Fruit fly (Drosophila melanogaster) whole organism, embryonic: ENCODE data around the gene CG3651.

Source experiments
- Aef1 ChIP-seq: fragments of 200-800 bp; sonication (Bioruptor generic); IDR thresholded peaks from 3 replicates; pipeline ENCODE4 v1.3.6; 2022; ENCODE audit warnings: missing biosample characterization, missing genetic modification characterization
- B-H2 ChIP-seq: fragments of 200-800 bp; sonication (Bioruptor generic); optimal IDR thresholded peaks from 2 replicates; lab custom pipeline; 2018; ENCODE audit warnings: missing biosample characterization, mild to moderate bottlenecking, missing genetic modification characterization
- Bgb ChIP-seq: fragments of 200-800 bp; sonication (Bioruptor generic); IDR thresholded peaks from 2 replicates; pipeline ENCODE4 v1.3.6; 2022; ENCODE audit warnings: missing biosample characterization, missing genetic modification characterization; ENCODE audit not compliant: partially characterized antibody
- CG10147 ChIP-seq: fragments of 200-800 bp; sonication (Bioruptor generic); optimal IDR thresholded peaks from 2 replicates; lab custom pipeline; 2019; ENCODE audit warnings: missing biosample characterization, mild to moderate bottlenecking, missing genetic modification characterization, moderate library complexity
- CG10267 ChIP-seq: fragments of 200-800 bp; sonication (Bioruptor generic); optimal IDR thresholded peaks from 2 replicates; lab custom pipeline; 2018; ENCODE audit warnings: missing biosample characterization, mild to moderate bottlenecking, missing genetic modification characterization, moderate library complexity
- CG10431 ChIP-seq: fragments of 200-800 bp; sonication (Bioruptor generic); optimal IDR thresholded peaks from 3 replicates; lab custom pipeline; 2018; ENCODE audit warnings: missing biosample characterization, mild to moderate bottlenecking, missing genetic modification characterization
- CG11085 ChIP-seq: fragments of 200-800 bp; sonication (Bioruptor generic); IDR thresholded peaks from 2 replicates; pipeline ENCODE4 v1.3.6; 2022; ENCODE audit warnings: missing biosample characterization, missing genetic modification characterization
- CG11504 ChIP-seq: fragments of 200-800 bp; sonication (Bioruptor generic); optimal IDR thresholded peaks from 3 replicates; lab custom pipeline; 2019; ENCODE audit warnings: missing biosample characterization, mild to moderate bottlenecking, missing genetic modification characterization, moderate library complexity
- CG13424 ChIP-seq: fragments of 200-800 bp; sonication (Bioruptor generic); optimal IDR thresholded peaks from 2 replicates; lab custom pipeline; 2019; ENCODE audit warnings: missing biosample characterization, mild to moderate bottlenecking, missing genetic modification characterization, moderate library complexity
- CG15073 ChIP-seq: fragments of 200-800 bp; sonication (Bioruptor generic); optimal IDR thresholded peaks from 2 replicates; lab custom pipeline; 2016; ENCODE audit warnings: missing biosample characterization, missing genetic modification characterization
- CG1529 ChIP-seq: fragments of 200-800 bp; sonication (Bioruptor generic); optimal IDR thresholded peaks from 3 replicates; lab custom pipeline; 2018; ENCODE audit warnings: missing biosample characterization, missing genetic modification characterization
- CG1603 ChIP-seq: fragments of 200-800 bp; sonication (Bioruptor generic); optimal IDR thresholded peaks from 2 replicates; lab custom pipeline; 2019; ENCODE audit warnings: missing biosample characterization, mild to moderate bottlenecking, missing genetic modification characterization, moderate library complexity
- CG1792 ChIP-seq: fragments of 200-800 bp; sonication (Bioruptor generic); optimal IDR thresholded peaks from 2 replicates; lab custom pipeline; 2016; ENCODE audit warnings: missing biosample characterization, missing genetic modification characterization
- CG1832 ChIP-seq: fragments of 200-800 bp; sonication (Bioruptor generic); optimal IDR thresholded peaks from 2 replicates; lab custom pipeline; 2017; ENCODE audit warnings: missing biosample characterization, mild to moderate bottlenecking, missing genetic modification characterization, inconsistent platforms
- CG18619 ChIP-seq: fragments of 200-800 bp; sonication (Bioruptor generic); optimal IDR thresholded peaks from 3 replicates; lab custom pipeline; 2017; ENCODE audit warnings: missing biosample characterization, mild to moderate bottlenecking, missing genetic modification characterization
- CG2120 ChIP-seq: fragments of 200-800 bp; sonication (Bioruptor generic); optimal IDR thresholded peaks from 3 replicates; lab custom pipeline; 2016; ENCODE audit warnings: missing biosample characterization, missing genetic modification characterization
- CG2712 ChIP-seq: fragments of 200-800 bp; optimal IDR thresholded peaks from 3 replicates; lab custom pipeline; 2019; ENCODE audit warnings: missing biosample characterization, mild to moderate bottlenecking, missing genetic modification characterization, moderate library complexity
- CG30431 ChIP-seq: fragments of 200-800 bp; sonication (Bioruptor generic); optimal IDR thresholded peaks from 2 replicates; lab custom pipeline; 2017; ENCODE audit warnings: missing biosample characterization, missing genetic modification characterization
- CG3163 ChIP-seq: fragments of 200-800 bp; sonication (Bioruptor generic); optimal IDR thresholded peaks from 3 replicates; lab custom pipeline; 2016; ENCODE audit warnings: missing biosample characterization, missing genetic modification characterization
- CG33213 ChIP-seq: fragments of 200-800 bp; sonication (Bioruptor generic); optimal IDR thresholded peaks from 3 replicates; lab custom pipeline; 2016; ENCODE audit warnings: missing biosample characterization, missing genetic modification characterization
- CG4617 ChIP-seq: fragments of 200-800 bp; sonication (Bioruptor generic); optimal IDR thresholded peaks from 3 replicates; lab custom pipeline; 2016; ENCODE audit warnings: missing biosample characterization, missing genetic modification characterization, borderline replicate concordance
- CG6683 ChIP-seq: fragments of 200-800 bp; sonication (Bioruptor generic); optimal IDR thresholded peaks from 2 replicates; lab custom pipeline; 2017; ENCODE audit warnings: missing biosample characterization, mild to moderate bottlenecking, missing genetic modification characterization, missing genetic modification reagents
- CG7963 ChIP-seq: fragments of 200-800 bp; sonication (Bioruptor generic); IDR thresholded peaks from 3 replicates; pipeline ENCODE4 v1.3.6; 2022; ENCODE audit warnings: missing biosample characterization, missing genetic modification characterization; ENCODE audit not compliant: partially characterized antibody
- CG9817 ChIP-seq: fragments of 200-800 bp; sonication (Bioruptor generic); optimal IDR thresholded peaks from 2 replicates; lab custom pipeline; 2018; ENCODE audit warnings: missing biosample characterization, mild to moderate bottlenecking, missing genetic modification characterization, moderate library complexity
- CrebB ChIP-seq: fragments of 200-800 bp; sonication (Bioruptor generic); optimal IDR thresholded peaks from 3 replicates; lab custom pipeline; 2018; ENCODE audit warnings: missing biosample characterization, mild to moderate bottlenecking, missing genetic modification characterization
- Dek ChIP-seq: fragments of 200-800 bp; sonication (Bioruptor generic); optimal IDR thresholded peaks from 3 replicates; lab custom pipeline; 2019; ENCODE audit warnings: missing biosample characterization, mild to moderate bottlenecking, missing genetic modification characterization, moderate library complexity
- Dll ChIP-seq: fragments of 200-800 bp; sonication (Bioruptor generic); IDR thresholded peaks from 4 replicates; pipeline ENCODE4 v1.3.6; 2022; ENCODE audit warnings: missing biosample characterization, missing genetic modification characterization; ENCODE audit not compliant: partially characterized antibody
- Dref ChIP-seq: fragments of 200-800 bp; sonication (Bioruptor generic); IDR thresholded peaks from 2 replicates; pipeline ENCODE4 v1.3.6; 2022; ENCODE audit warnings: missing biosample characterization, missing genetic modification characterization
- Elba2 ChIP-seq: fragments of 200-800 bp; sonication (Bioruptor generic); optimal IDR thresholded peaks from 3 replicates; lab custom pipeline; 2016; ENCODE audit warnings: missing biosample characterization, missing genetic modification characterization
- HmgD ChIP-seq: fragments of 200-800 bp; sonication (Bioruptor generic); optimal IDR thresholded peaks from 3 replicates; lab custom pipeline; 2016; ENCODE audit warnings: missing biosample characterization, missing genetic modification characterization
- Kr ChIP-seq: fragments of 200-800 bp; sonication (Bioruptor generic); optimal IDR thresholded peaks from 2 replicates; lab custom pipeline; 2017; ENCODE audit warnings: missing biosample characterization, mild to moderate bottlenecking, missing genetic modification characterization
- Oaz ChIP-seq: fragments of 200-800 bp; sonication (Bioruptor generic); IDR thresholded peaks from 2 replicates; pipeline ENCODE4 v1.3.6; 2022; ENCODE audit warnings: missing biosample characterization, missing genetic modification characterization
- Poxn ChIP-seq: fragments of 200-800 bp; sonication (Bioruptor generic); IDR thresholded peaks from 2 replicates; pipeline ENCODE4 v1.3.6; 2022; ENCODE audit warnings: missing biosample characterization, missing genetic modification characterization
- Ptx1 ChIP-seq: fragments of 200-800 bp; sonication (Bioruptor generic); IDR thresholded peaks from 2 replicates; pipeline ENCODE4 v1.3.6; 2022; ENCODE audit warnings: missing biosample characterization, missing genetic modification characterization
- Rx ChIP-seq: fragments of 200-800 bp; sonication (Bioruptor generic); IDR thresholded peaks from 2 replicates; pipeline ENCODE4 v1.3.6; 2022; ENCODE audit warnings: missing biosample characterization, missing genetic modification characterization
- Sox100B ChIP-seq: fragments of 200-800 bp; sonication (Bioruptor generic); optimal IDR thresholded peaks from 3 replicates; lab custom pipeline; 2018; ENCODE audit warnings: missing biosample characterization, mild to moderate bottlenecking, missing genetic modification characterization
- ap ChIP-seq: fragments of 200-800 bp; sonication (Bioruptor generic); IDR thresholded peaks from 2 replicates; pipeline ENCODE4 v1.3.6; 2022; ENCODE audit warnings: missing biosample characterization, missing genetic modification characterization
- ato ChIP-seq: fragments of 200-800 bp; sonication (Bioruptor generic); IDR thresholded peaks from 2 replicates; pipeline ENCODE4 v1.3.6; 2022; ENCODE audit warnings: missing biosample characterization, missing genetic modification characterization; ENCODE audit not compliant: partially characterized antibody
- dpn ChIP-seq, 2 experiments: fragments of 200-800 bp; sonication (Bioruptor generic); optimal IDR thresholded peaks; 3 replicates each; lab custom pipeline; 2016; ENCODE audit warnings: missing biosample characterization in 2 of 2, missing genetic modification characterization in 2 of 2
- eve ChIP-seq, 2 experiments: fragments of >200 bp; optimal IDR thresholded peaks; 2 replicates each; lab custom pipeline; 2017; ENCODE audit warnings: missing biosample characterization in 2 of 2, missing genetic modification characterization in 2 of 2
- gcm ChIP-seq: fragments of 200-800 bp; sonication (Bioruptor generic); optimal IDR thresholded peaks from 2 replicates; lab custom pipeline; 2019; ENCODE audit warnings: missing biosample characterization, mild to moderate bottlenecking, missing genetic modification characterization, moderate library complexity
- hbn ChIP-seq: fragments of 200-800 bp; sonication (Bioruptor generic); IDR thresholded peaks from 2 replicates; pipeline ENCODE4 v1.3.6; 2022; ENCODE audit warnings: missing biosample characterization, missing genetic modification characterization; ENCODE audit not compliant: partially characterized antibody
- lbe ChIP-seq: fragments of 200-800 bp; sonication (Bioruptor generic); optimal IDR thresholded peaks from 2 replicates; lab custom pipeline; 2016; ENCODE audit warnings: missing biosample characterization, mild to moderate bottlenecking, missing genetic modification characterization
- maf-S ChIP-seq: fragments of 200-800 bp; sonication (Bioruptor generic); optimal IDR thresholded peaks from 2 replicates; lab custom pipeline; 2016; ENCODE audit warnings: missing biosample characterization, missing genetic modification characterization
- pho ChIP-seq: fragments of 200-800 bp; sonication (Bioruptor generic); optimal IDR thresholded peaks from 2 replicates; lab custom pipeline; 2016; ENCODE audit warnings: missing biosample characterization, missing genetic modification characterization
- phol ChIP-seq: fragments of 200-800 bp; sonication (Bioruptor generic); optimal IDR thresholded peaks from 3 replicates; lab custom pipeline; 2018; ENCODE audit warnings: missing biosample characterization, mild to moderate bottlenecking, missing genetic modification characterization, moderate library complexity
- pzg ChIP-seq: fragments of 200-800 bp; sonication (Bioruptor generic); optimal IDR thresholded peaks from 3 replicates; lab custom pipeline; 2018; ENCODE audit warnings: missing biosample characterization, mild to moderate bottlenecking, missing genetic modification characterization, moderate library complexity
- repo ChIP-seq: fragments of 200-800 bp; sonication (Bioruptor generic); optimal IDR thresholded peaks from 2 replicates; lab custom pipeline; 2016; ENCODE audit warnings: missing biosample characterization, missing genetic modification characterization
- sob ChIP-seq: fragments of 200-800 bp; sonication (Bioruptor generic); IDR thresholded peaks from 2 replicates; pipeline ENCODE4 v1.3.6; 2022; ENCODE audit warnings: missing biosample characterization, missing genetic modification characterization
- trem ChIP-seq: fragments of 200-800 bp; optimal IDR thresholded peaks from 3 replicates; lab custom pipeline; 2019; ENCODE audit warnings: missing biosample characterization, mild to moderate bottlenecking, missing genetic modification characterization, moderate library complexity
- yki ChIP-seq: fragments of >200 bp; optimal IDR thresholded peaks from 3 replicates; lab custom pipeline; 2018

The CG3651 gene

DNA sequence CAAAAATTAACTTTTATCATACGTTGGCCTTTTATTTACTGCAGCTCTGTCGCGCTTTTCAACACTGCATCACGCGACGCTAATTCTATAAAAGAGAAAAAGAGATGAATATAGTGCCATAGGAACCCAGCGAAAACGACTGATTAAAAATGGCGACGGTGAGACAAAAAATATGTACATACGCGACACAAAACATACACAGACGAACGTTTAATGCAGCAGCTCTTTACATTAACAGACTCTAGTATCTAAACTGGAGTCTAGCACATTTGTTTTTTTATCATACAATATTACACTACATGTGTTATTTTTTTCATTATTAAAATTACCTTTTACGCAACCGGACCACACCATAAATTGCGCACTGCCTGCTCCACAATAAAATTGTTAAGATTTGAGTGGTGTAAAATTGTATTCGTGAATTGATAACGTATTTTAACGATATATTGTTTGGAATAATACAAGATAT is 47.5 kb downstream of the CG3651 start (continued):
- no peak for TF ChIP-seq Ptx1 (GFP tag; lab: Robert Waterston, UW)
- peak; percentile 4 for TF ChIP-seq CG1603 (tag; lab: Kevin White, UChicago)
- peak; percentile 91 for TF ChIP-seq CG10267 (tag; lab: Kevin White, UChicago)
- TF ChIP-seq CG18619 (GFP tag; lab: Kevin White, UChicago), result peak; percentile 2
- TF ChIP-seq Dll (GFP tag; lab: Robert Waterston, UW), result 0 out of 4 replicates have a peak, but pooled peaks have one; percentile 24
- no peak for TF ChIP-seq Poxn
- no peak; the same call in 1 of the 2 replicates for TF ChIP-seq ato
- TF ChIP-seq CG7963 (GFP tag; lab: Robert Waterston, UW), result no peak
- peak; percentile 73 for TF ChIP-seq CG4617 (GFP tag; lab: Kevin White, UChicago)
- no peak for TF ChIP-seq CG11085 (GFP tag; lab: Robert Waterston, UW)
- no peak for TF ChIP-seq Elba2
- TF ChIP-seq dpn (GFP tag; optimal IDR thresholded peaks at IDR 0.05; lab: Kevin White, UChicago), result peak in 1 of 2 experiments; percentile 7
- peak in 1 of 2 experiments; percentile 85 for TF ChIP-seq eve (GFP tag; optimal IDR thresholded peaks at IDR 0.05; lab: Kevin White, UChicago)
- no peak for TF ChIP-seq Kr (GFP tag; lab: Kevin White, UChicago)
- no peak for TF ChIP-seq CG1529
- TF ChIP-seq CrebB (tag; lab: Kevin White, UChicago), result peak; percentile 13
- TF ChIP-seq HmgD, result peak; percentile 33
- TF ChIP-seq pho (GFP tag; lab: Kevin White, UChicago), result peak; percentile 3
- no peak; the same call in 1 of the 2 replicates for TF ChIP-seq hbn
- no peak for TF ChIP-seq trem (tag; lab: Kevin White, UChicago)
- peak; percentile 9 for TF ChIP-seq CG2120 (GFP tag; lab: Kevin White, UChicago)
- TF ChIP-seq repo (GFP tag; lab: Kevin White, UChicago), result no peak
- TF ChIP-seq CG10431 (GFP tag; lab: Kevin White, UChicago), result no peak
- no peak for TF ChIP-seq Dref (GFP tag; lab: Robert Waterston, UW)
- no peak for TF ChIP-seq yki (lab: Kevin White, UChicago)
- peak; percentile 13 for TF ChIP-seq CG2712 (tag; lab: Kevin White, UChicago)
- no peak for TF ChIP-seq CG11504 (tag; lab: Kevin White, UChicago)
- no peak for TF ChIP-seq ap (GFP tag; lab: Robert Waterston, UW)
- peak; percentile 12 for TF ChIP-seq CG33213 (GFP tag; lab: Kevin White, UChicago)
- TF ChIP-seq CG1832, result peak; percentile 51
- TF ChIP-seq Dek, result no peak
- no peak for TF ChIP-seq gcm (GFP tag; lab: Kevin White, UChicago)
- TF ChIP-seq CG13424 (tag; lab: Kevin White, UChicago), result no peak
- peak; percentile 45 for TF ChIP-seq lbe (GFP tag; lab: Kevin White, UChicago)
- TF ChIP-seq Sox100B (GFP tag; lab: Kevin White, UChicago), result peak; percentile 30
- no peak for TF ChIP-seq maf-S (GFP tag; lab: Kevin White, UChicago)
- no peak for TF ChIP-seq CG10147 (GFP tag; lab: Kevin White, UChicago)
- peak; percentile 26 for TF ChIP-seq CG1792 (GFP tag; lab: Kevin White, UChicago)
- TF ChIP-seq Oaz, result no peak
- peak; percentile 50 for TF ChIP-seq sob (GFP tag; lab: Robert Waterston, UW)
- no peak for TF ChIP-seq CG30431 (GFP tag; lab: Kevin White, UChicago)
- peak; percentile 9; the same call in 1 of the 2 replicates for TF ChIP-seq Bgb
- TF ChIP-seq CG9817 (tag; lab: Kevin White, UChicago), result no peak
- TF ChIP-seq Rx (GFP tag; lab: Robert Waterston, UW), result no peak
- TF ChIP-seq B-H2, result peak; percentile 53
- peak; percentile 28 for TF ChIP-seq pzg (GFP tag; lab: Kevin White, UChicago)
- TF ChIP-seq CG6683, result no peak
- no peak for TF ChIP-seq Aef1 (GFP tag; lab: Robert Waterston, UW)
- no peak for TF ChIP-seq CG15073 (GFP tag; lab: Kevin White, UChicago)
- no peak for TF ChIP-seq CG3163 (GFP tag; lab: Kevin White, UChicago)
- peak; percentile 99 for TF ChIP-seq phol (tag; lab: Kevin White, UChicago)
